Fruit fly (Drosophila melanogaster) whole organism, embryonic: Measurements from ENCODE around the gene Mo25.

Source experiments
- Blimp-1 ChIP-seq: fragments of 200-800 bp; sonication (Bioruptor generic); optimal IDR thresholded peaks from 3 replicates; lab custom pipeline; 2018; ENCODE audit warnings: missing biosample characterization, missing genetic modification characterization, mild to moderate bottlenecking, moderate library complexity, missing genetic modification reagents
- CG10462 ChIP-seq: fragments of 200-800 bp; sonication (Bioruptor generic); optimal IDR thresholded peaks from 2 replicates; lab custom pipeline; 2016; ENCODE audit warnings: missing biosample characterization, missing genetic modification characterization
- CG12104 ChIP-seq: fragments of 200-800 bp; sonication (Bioruptor generic); optimal IDR thresholded peaks from 3 replicates; lab custom pipeline; 2016; ENCODE audit warnings: missing biosample characterization, missing genetic modification characterization
- CG16863 ChIP-seq: fragments of 200-800 bp; sonication (Bioruptor generic); optimal IDR thresholded peaks from 3 replicates; lab custom pipeline; 2016; ENCODE audit warnings: missing biosample characterization, missing genetic modification characterization
- CG17912 ChIP-seq: fragments of 200-800 bp; sonication (Bioruptor generic); optimal IDR thresholded peaks from 2 replicates; lab custom pipeline; 2018; ENCODE audit warnings: missing biosample characterization, mild to moderate bottlenecking, missing genetic modification characterization
- CG2199 ChIP-seq: fragments of 200-800 bp; sonication (Bioruptor generic); IDR thresholded peaks from 3 replicates; pipeline ENCODE4 v1.3.6; 2022; ENCODE audit warnings: missing biosample characterization, missing genetic modification characterization
- CG34422 ChIP-seq: fragments of 200-800 bp; sonication (Bioruptor generic); IDR thresholded peaks from 3 replicates; pipeline ENCODE4 v1.3.6; 2022; ENCODE audit warnings: missing biosample characterization, missing genetic modification characterization
- CG3726 ChIP-seq: fragments of 200-800 bp; sonication (Bioruptor generic); IDR thresholded peaks from 3 replicates; pipeline ENCODE4, ENCODE4 v1.3.6; 2022; ENCODE audit warnings: missing biosample characterization, missing genetic modification characterization
- CG3838 ChIP-seq: fragments of 200-800 bp; sonication (Bioruptor generic); optimal IDR thresholded peaks from 3 replicates; lab custom pipeline; 2016; ENCODE audit warnings: missing biosample characterization, missing genetic modification characterization
- CG4854 ChIP-seq: fragments of 200-800 bp; sonication (Bioruptor generic); optimal IDR thresholded peaks from 2 replicates; lab custom pipeline; 2016; ENCODE audit warnings: missing biosample characterization, missing genetic modification characterization, inconsistent platforms
- Camta ChIP-seq: fragments of 200-800 bp; sonication (Bioruptor generic); optimal IDR thresholded peaks from 2 replicates; lab custom pipeline; 2016; ENCODE audit warnings: missing biosample characterization, missing genetic modification characterization
- D ChIP-seq, 2 experiments: fragments of 200-800 bp in 1 of 2; fragments of >200 bp in 1 of 2; sonication (Bioruptor generic) in 1 of 2; optimal IDR thresholded peaks; 2 replicates in 1 of 2; 3 replicates in 1 of 2; lab custom pipeline; 2017; ENCODE audit warnings: mild to moderate bottlenecking in 1 of 2, missing biosample characterization in 1 of 2, missing genetic modification characterization in 1 of 2, missing genetic modification reagents in 1 of 2
- Dfd ChIP-seq, 2 experiments: fragments of >200 bp; optimal IDR thresholded peaks; 2 replicates each; lab custom pipeline; 2017; ENCODE audit warnings: missing biosample characterization in 2 of 2, missing genetic modification characterization in 2 of 2
- Doc3 ChIP-seq: fragments of 200-800 bp; sonication (Bioruptor generic); IDR thresholded peaks from 3 replicates; pipeline ENCODE4 v1.3.6; 2022; ENCODE audit warnings: missing biosample characterization, missing genetic modification characterization; ENCODE audit not compliant: partially characterized antibody
- Drgx ChIP-seq: fragments of 200-800 bp; sonication (Bioruptor generic); IDR thresholded peaks from 2 replicates; pipeline ENCODE4 v1.3.6; 2022; ENCODE audit warnings: missing biosample characterization, missing genetic modification characterization
- Gsc ChIP-seq: fragments of 200-800 bp; sonication (Bioruptor generic); IDR thresholded peaks from 2 replicates; pipeline ENCODE4 v1.3.6; 2022; ENCODE audit warnings: missing biosample characterization, missing genetic modification characterization
- H2.0 ChIP-seq: fragments of 200-800 bp; sonication (Bioruptor generic); IDR thresholded peaks from 2 replicates; pipeline ENCODE4 v1.3.6; 2022; ENCODE audit warnings: missing biosample characterization, missing genetic modification characterization
- HmgZ ChIP-seq: fragments of 200-800 bp; sonication (Bioruptor generic); optimal IDR thresholded peaks from 2 replicates; lab custom pipeline; 2018; ENCODE audit warnings: missing biosample characterization, mild to moderate bottlenecking, missing genetic modification characterization
- Meics ChIP-seq: fragments of 200-800 bp; sonication (Bioruptor generic); optimal IDR thresholded peaks from 2 replicates; lab custom pipeline; 2017; ENCODE audit warnings: missing biosample characterization, mild to moderate bottlenecking, missing genetic modification characterization
- NC2β ChIP-seq: fragments of 200-800 bp; sonication (Bioruptor generic); optimal IDR thresholded peaks from 2 replicates; lab custom pipeline; 2016; ENCODE audit warnings: missing biosample characterization, missing genetic modification characterization
- Oli ChIP-seq: fragments of 200-800 bp; sonication (Bioruptor generic); optimal IDR thresholded peaks from 2 replicates; lab custom pipeline; 2018; ENCODE audit warnings: missing biosample characterization, mild to moderate bottlenecking, missing genetic modification characterization, moderate library complexity
- Ptx1 ChIP-seq: fragments of 200-800 bp; sonication (Bioruptor generic); IDR thresholded peaks from 2 replicates; pipeline ENCODE4 v1.3.6; 2022; ENCODE audit warnings: missing biosample characterization, missing genetic modification characterization
- Usf ChIP-seq: fragments of 200-800 bp; sonication (Bioruptor generic); optimal IDR thresholded peaks from 2 replicates; lab custom pipeline; 2017; ENCODE audit warnings: missing genotype, missing biosample characterization, missing genetic modification characterization
- ash1 ChIP-seq: fragments of 200-800 bp; sonication (Bioruptor generic); optimal IDR thresholded peaks from 2 replicates; lab custom pipeline; 2018; ENCODE audit warnings: missing biosample characterization, mild to moderate bottlenecking, missing genetic modification characterization
- bbx ChIP-seq: fragments of 200-800 bp; sonication (Bioruptor generic); IDR thresholded peaks from 2 replicates; pipeline ENCODE4 v1.3.6; 2022; ENCODE audit warnings: missing biosample characterization, missing genetic modification characterization; ENCODE audit not compliant: partially characterized antibody
- bcd ChIP-seq: fragments of 200-800 bp; sonication (Bioruptor generic); optimal IDR thresholded peaks from 2 replicates; lab custom pipeline; 2017; ENCODE audit warnings: missing biosample characterization, mild to moderate bottlenecking, missing genetic modification characterization
- cwo ChIP-seq: fragments of 200-800 bp; sonication (Bioruptor generic); optimal IDR thresholded peaks from 3 replicates; lab custom pipeline; 2017; ENCODE audit warnings: missing biosample characterization, missing genetic modification characterization, mild to moderate bottlenecking, moderate library complexity, missing genetic modification reagents
- dpn ChIP-seq, 2 experiments: fragments of 200-800 bp; sonication (Bioruptor generic); optimal IDR thresholded peaks; 3 replicates each; lab custom pipeline; 2016; ENCODE audit warnings: missing biosample characterization in 2 of 2, missing genetic modification characterization in 2 of 2
- esg ChIP-seq: fragments of 200-800 bp; sonication (Bioruptor generic); conservative IDR thresholded peaks from 2 replicates; pipeline ENCODE4 v1.3.6; 2022; ENCODE audit warnings: missing biosample characterization, missing genetic modification characterization
- gce ChIP-seq: fragments of 200-800 bp; sonication (Bioruptor generic); IDR thresholded peaks from 3 replicates; pipeline ENCODE4 v1.3.6; 2022; ENCODE audit warnings: missing biosample characterization, missing genetic modification characterization
- grn ChIP-seq: fragments of 200-800 bp; sonication (Bioruptor generic); optimal IDR thresholded peaks from 3 replicates; lab custom pipeline; 2017; ENCODE audit warnings: missing biosample characterization, missing genetic modification characterization
- hkb ChIP-seq, 2 experiments: fragments of 200-800 bp in 1 of 2; fragments of >200 bp in 1 of 2; sonication (Bioruptor generic) in 1 of 2; IDR thresholded peaks in 1 of 2; optimal IDR thresholded peaks in 1 of 2; 2 replicates each; pipeline versions ENCODE4 v1.3.6 to Lab custom; 2017 to 2022; ENCODE audit warnings: missing biosample characterization in 1 of 2, missing genetic modification characterization in 1 of 2
- lmd ChIP-seq: fragments of 200-800 bp; sonication (Bioruptor generic); IDR thresholded peaks from 2 replicates; pipeline ENCODE4 v1.3.6; 2022; ENCODE audit warnings: missing biosample characterization, missing genetic modification characterization
- lola ChIP-seq, 3 experiments: fragments of >200 bp in 2 of 3; fragments of 200-800 bp in 1 of 3; sonication (Bioruptor generic) in 1 of 3; optimal IDR thresholded peaks; 2 replicates each; lab custom pipeline; 2017 to 2019; ENCODE audit warnings: missing biosample characterization in 3 of 3, missing genetic modification characterization in 3 of 3, mild to moderate bottlenecking in 1 of 3, moderate library complexity in 1 of 3
- lov ChIP-seq, 2 experiments: fragments of 200-800 bp in 1 of 2; fragments of >200 bp in 1 of 2; sonication (Bioruptor generic) in 1 of 2; IDR thresholded peaks in 1 of 2; optimal IDR thresholded peaks in 1 of 2; 2 replicates in 1 of 2; 3 replicates in 1 of 2; pipeline versions ENCODE4 v1.3.6 to Lab custom; 2017 to 2022; ENCODE audit warnings: missing biosample characterization in 1 of 2, missing genetic modification characterization in 1 of 2
- nau ChIP-seq: fragments of 200-800 bp; sonication (Bioruptor generic); optimal IDR thresholded peaks from 3 replicates; lab custom pipeline; 2017; ENCODE audit warnings: missing biosample characterization, mild to moderate bottlenecking, missing genetic modification characterization, missing genetic modification reagents
- nerfin-1 ChIP-seq: fragments of 200-800 bp; sonication (Bioruptor generic); optimal IDR thresholded peaks from 3 replicates; lab custom pipeline; 2019; ENCODE audit warnings: missing biosample characterization, mild to moderate bottlenecking, missing genetic modification characterization, moderate library complexity
- nerfin-2 ChIP-seq: fragments of 200-800 bp; sonication (Bioruptor generic); IDR thresholded peaks from 2 replicates; pipeline ENCODE4 v1.3.6; 2022; ENCODE audit warnings: missing biosample characterization, missing genetic modification characterization; ENCODE audit not compliant: partially characterized antibody
- prd ChIP-seq, 3 experiments: fragments of >200 bp in 2 of 3; fragments of 200-800 bp in 1 of 3; sonication (Bioruptor generic) in 1 of 3; optimal IDR thresholded peaks in 2 of 3; IDR thresholded peaks in 1 of 3; 2 replicates in 2 of 3; 3 replicates in 1 of 3; pipeline versions ENCODE4 v1.3.6 to Lab custom; 2017 to 2022; ENCODE audit warnings: missing biosample characterization in 1 of 3, missing genetic modification characterization in 1 of 3
- psq ChIP-seq: fragments of 200-800 bp; sonication (Bioruptor generic); optimal IDR thresholded peaks from 2 replicates; lab custom pipeline; 2017; ENCODE audit warnings: missing biosample characterization, missing genetic modification characterization
- pum ChIP-seq: fragments of 200-800 bp; sonication (Bioruptor generic); optimal IDR thresholded peaks from 2 replicates; lab custom pipeline; 2016; ENCODE audit warnings: missing biosample characterization, missing genetic modification characterization
- salm ChIP-seq: fragments of 200-800 bp; sonication (Bioruptor generic); optimal IDR thresholded peaks from 2 replicates; lab custom pipeline; 2018; ENCODE audit warnings: missing biosample characterization, mild to moderate bottlenecking, missing genetic modification characterization
- sc ChIP-seq, 3 experiments: fragments of >200 bp in 2 of 3; fragments of 200-800 bp in 1 of 3; sonication (Bioruptor generic) in 1 of 3; optimal IDR thresholded peaks; 2 replicates in 2 of 3; 3 replicates in 1 of 3; lab custom pipeline; 2017; ENCODE audit warnings: mild to moderate bottlenecking in 1 of 3, missing biosample characterization in 1 of 3, missing genetic modification characterization in 1 of 3, missing genetic modification reagents in 1 of 3
- ssp ChIP-seq: fragments of 200-800 bp; sonication (Bioruptor generic); IDR thresholded peaks from 2 replicates; pipeline ENCODE4 v1.3.6; 2022; ENCODE audit warnings: missing biosample characterization, missing genetic modification characterization
- tgo ChIP-seq: fragments of 200-800 bp; sonication (Bioruptor generic); IDR thresholded peaks from 3 replicates; pipeline ENCODE4 v1.3.6; 2022; ENCODE audit warnings: missing biosample characterization, missing genetic modification characterization
- vfl ChIP-seq: fragments of 200-800 bp; sonication (Bioruptor generic); optimal IDR thresholded peaks from 2 replicates; lab custom pipeline; 2016; ENCODE audit warnings: missing biosample characterization, missing genetic modification characterization
- zen ChIP-seq: fragments of 200-800 bp; sonication (Bioruptor generic); optimal IDR thresholded peaks from 3 replicates; lab custom pipeline; 2018; ENCODE audit warnings: missing biosample characterization, mild to moderate bottlenecking, missing genetic modification characterization, moderate library complexity
- zen2 ChIP-seq: fragments of 200-800 bp; sonication (Bioruptor generic); IDR thresholded peaks from 3 replicates; pipeline ENCODE4 v1.3.6; 2022; ENCODE audit warnings: missing biosample characterization, missing genetic modification characterization; ENCODE audit not compliant: partially characterized antibody

Gene Mo25

DNA sequence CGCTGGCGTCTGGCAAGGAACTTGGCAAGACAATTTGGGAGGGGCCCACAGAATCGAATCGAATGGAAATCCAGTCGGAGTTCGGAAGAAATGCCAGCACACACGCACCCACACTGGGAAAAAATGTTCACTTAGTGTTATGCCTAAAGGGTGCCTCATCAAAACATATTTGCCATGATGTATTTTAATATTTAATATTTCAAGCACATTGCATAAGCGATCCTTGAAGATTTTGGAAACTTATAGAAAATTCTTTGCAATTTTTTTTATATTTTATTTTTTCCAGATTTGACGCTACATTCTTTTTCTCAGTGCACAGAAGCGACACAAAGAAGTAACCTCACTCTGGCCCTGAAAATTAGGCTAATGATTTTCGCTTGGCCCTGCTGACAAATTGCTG lies 49.2 kb downstream of the Mo25 start (continued):
- TF ChIP-seq H2.0 (GFP tag; lab: Robert Waterston, UW) = 0 out of 2 replicates have a peak, but pooled peaks have one; percentile 11
- TF ChIP-seq ssp = no peak
- no peak for TF ChIP-seq Camta (GFP tag; lab: Kevin White, UChicago)
- TF ChIP-seq lov (optimal IDR thresholded peaks at IDR 0.05; lab: Kevin White, UChicago) = no peak
- TF ChIP-seq lov (GFP tag; IDR thresholded peaks at IDR 0.05; lab: Robert Waterston, UW) = no peak
- TF ChIP-seq Ptx1 (GFP tag; lab: Robert Waterston, UW) = peak; percentile 23; the same call in 1 of the 2 replicates
- TF ChIP-seq CG10462 (GFP tag; lab: Kevin White, UChicago) = no peak
- no peak for TF ChIP-seq nau (GFP tag; lab: Kevin White, UChicago)
- TF ChIP-seq nerfin-2 = no peak
- no peak for TF ChIP-seq CG3838 (GFP tag; lab: Kevin White, UChicago)
- TF ChIP-seq sc (optimal IDR thresholded peaks at IDR 0.05; lab: Kevin White, UChicago) = no peak
- no peak for TF ChIP-seq sc (GFP tag; optimal IDR thresholded peaks at IDR 0.05; lab: Kevin White, UChicago)
- no peak for TF ChIP-seq NC2β (GFP tag; lab: Kevin White, UChicago)
- TF ChIP-seq dpn (GFP tag; optimal IDR thresholded peaks at IDR 0.05; lab: Kevin White, UChicago) = no peak
- TF ChIP-seq ash1 = no peak
- no peak for TF ChIP-seq bcd
- no peak for TF ChIP-seq zen2
- no peak for TF ChIP-seq Dfd (GFP tag; optimal IDR thresholded peaks at IDR 0.05; lab: Kevin White, UChicago)
- TF ChIP-seq lola (GFP tag; optimal IDR thresholded peaks at IDR 0.05; lab: Kevin White, UChicago) = peak in 1 of 3 experiments; percentile 21
- no peak for TF ChIP-seq Drgx (GFP tag; lab: Robert Waterston, UW)
- TF ChIP-seq Gsc (GFP tag; lab: Robert Waterston, UW) = no peak
- TF ChIP-seq HmgZ (tag; lab: Kevin White, UChicago) = no peak
- peak; percentile 51 for TF ChIP-seq zen (tag; lab: Kevin White, UChicago)
- TF ChIP-seq Meics = no peak
- no peak for TF ChIP-seq vfl (GFP tag; lab: Kevin White, UChicago)
- TF ChIP-seq D (optimal IDR thresholded peaks at IDR 0.05; lab: Kevin White, UChicago) = no peak
- TF ChIP-seq D (GFP tag; optimal IDR thresholded peaks at IDR 0.05; lab: Kevin White, UChicago) = no peak
- TF ChIP-seq CG12104 = no peak
- no peak for TF ChIP-seq gce (GFP tag; lab: Robert Waterston, UW)
- no peak for TF ChIP-seq CG17912 (GFP tag; lab: Kevin White, UChicago)
- no peak for TF ChIP-seq pum (GFP tag; lab: Kevin White, UChicago)
- TF ChIP-seq hkb (optimal IDR thresholded peaks at IDR 0.05; lab: Kevin White, UChicago) = no peak
- peak; percentile 49; the same call in 1 of the 2 replicates for TF ChIP-seq hkb (GFP tag; IDR thresholded peaks at IDR 0.05; lab: Robert Waterston, UW)
- TF ChIP-seq grn (GFP tag; lab: Kevin White, UChicago) = no peak
- no peak for TF ChIP-seq salm
- no peak for TF ChIP-seq CG4854 (GFP tag; lab: Kevin White, UChicago)
- TF ChIP-seq bbx (GFP tag; lab: Robert Waterston, UW) = no peak
- TF ChIP-seq CG34422 (GFP tag; lab: Robert Waterston, UW) = no peak
- TF ChIP-seq CG2199 (GFP tag; lab: Robert Waterston, UW) = no peak
- TF ChIP-seq lmd (GFP tag; lab: Robert Waterston, UW) = peak; percentile 32; the same call in 1 of the 2 replicates
- TF ChIP-seq cwo (GFP tag; lab: Kevin White, UChicago) = no peak
- TF ChIP-seq psq = no peak
- TF ChIP-seq Oli (tag; lab: Kevin White, UChicago) = no peak
- no peak for TF ChIP-seq Doc3 (GFP tag; lab: Robert Waterston, UW)
- TF ChIP-seq nerfin-1 (tag; lab: Kevin White, UChicago) = no peak
- TF ChIP-seq esg = no peak
- TF ChIP-seq Blimp-1 (GFP tag; lab: Kevin White, UChicago) = peak; percentile 19
- TF ChIP-seq CG16863 (GFP tag; lab: Kevin White, UChicago) = no peak
- no peak for TF ChIP-seq Usf (GFP tag; lab: Kevin White, UChicago)
- TF ChIP-seq tgo (GFP tag; lab: Robert Waterston, UW) = peak; percentile 27; the same call in 1 of the 3 replicates
- no peak for TF ChIP-seq CG3726 (GFP tag; lab: Robert Waterston, UW)
- TF ChIP-seq prd (optimal IDR thresholded peaks at IDR 0.05; lab: Kevin White, UChicago) = no peak
- TF ChIP-seq prd (GFP tag; IDR thresholded peaks at IDR 0.05; lab: Robert Waterston, UW) = peak; percentile 50; the same call in 2 of the 3 replicates
